Fruit fly (Drosophila melanogaster) whole organism, embryonic: Measurements from ENCODE around the gene Takl1.

Experiments
- CG13894 ChIP-seq: fragments of 200-800 bp; sonication (Bioruptor generic); optimal IDR thresholded peaks from 3 replicates; lab custom pipeline; 2018; ENCODE audit warnings: missing biosample characterization, mild to moderate bottlenecking, missing genetic modification characterization, moderate library complexity
- CG18599 ChIP-seq: fragments of 200-800 bp; sonication (Bioruptor generic); optimal IDR thresholded peaks from 3 replicates; lab custom pipeline; 2017; ENCODE audit warnings: missing biosample characterization, missing genetic modification characterization, mild to moderate bottlenecking, moderate library complexity, missing genetic modification reagents
- Ets65A ChIP-seq: fragments of 200-800 bp; sonication (Bioruptor generic); peaks from one replicate; lab custom pipeline; 2016; ENCODE audit warnings: missing biosample characterization, missing genetic modification characterization
- jing ChIP-seq: fragments of 200-800 bp; sonication (Bioruptor generic); optimal IDR thresholded peaks from 2 replicates; lab custom pipeline; 2018; ENCODE audit warnings: missing biosample characterization, mild to moderate bottlenecking, missing genetic modification characterization
- zen ChIP-seq: fragments of 200-800 bp; sonication (Bioruptor generic); optimal IDR thresholded peaks from 3 replicates; lab custom pipeline; 2018; ENCODE audit warnings: missing biosample characterization, mild to moderate bottlenecking, missing genetic modification characterization, moderate library complexity

Gene Takl1

dm6 chr3R:20723491-20723890, 48.9 kb downstream of the Takl1 start:
- peak; percentile 86 for TF ChIP-seq CG13894 (tag; lab: Kevin White, UChicago)
- TF ChIP-seq Ets65A (GFP tag; lab: Kevin White, UChicago): peak; percentile 37
- no peak for TF ChIP-seq CG18599
- no peak for TF ChIP-seq jing (GFP tag; lab: Kevin White, UChicago)
- TF ChIP-seq zen (tag; lab: Kevin White, UChicago): no peak
